Fruit fly (Drosophila melanogaster): ENCODE measurements around the gene Hmgcl.

Hmgcl gene

dm6 chr2L:6968013-6968517, 7.9 kb downstream of the Hmgcl start (continued):
- TF ChIP-seq twi (tag; optimal IDR thresholded peaks at IDR 0.05): no peak
- peak; percentile 28 for TF ChIP-seq CG7786 (GFP tag; optimal IDR thresholded peaks at IDR 0.05)
- peak in 1 of 2 experiments; percentile 52 for TF ChIP-seq pan (optimal IDR thresholded peaks at IDR 0.05)
- no peak for TF ChIP-seq pan (GFP tag; optimal IDR thresholded peaks at IDR 0.05 in 1 of 2, IDR thresholded peaks at IDR 0.05 in 1 of 2)
- TF ChIP-seq CG3838 (GFP tag; optimal IDR thresholded peaks at IDR 0.05): no peak
- TF ChIP-seq dpn (GFP tag; optimal IDR thresholded peaks at IDR 0.05): peak; percentile 48 to 64
- no peak for TF ChIP-seq slp2 (GFP tag; optimal IDR thresholded peaks at IDR 0.05)
- TF ChIP-seq eve (GFP tag; optimal IDR thresholded peaks at IDR 0.05): no peak
- peak; percentile 35 for TF ChIP-seq salm (tag; optimal IDR thresholded peaks at IDR 0.05)
- no peak for TF ChIP-seq toy (GFP tag; IDR thresholded peaks at IDR 0.05)
- TF ChIP-seq Adf1 (GFP tag; IDR thresholded peaks at IDR 0.05): no peak
- peak; percentile 22 for TF ChIP-seq CG14014 (GFP tag; IDR thresholded peaks at IDR 0.05)
- TF ChIP-seq CG12942 (GFP tag; optimal IDR thresholded peaks at IDR 0.05): no peak
- TF ChIP-seq CG15479 (GFP tag; optimal IDR thresholded peaks at IDR 0.05): no peak
- peak; percentile 43 for TF ChIP-seq chn (GFP tag; optimal IDR thresholded peaks at IDR 0.05)
- no peak for TF ChIP-seq Gsc (GFP tag; IDR thresholded peaks at IDR 0.05)
- TF ChIP-seq az2 (GFP tag; optimal IDR thresholded peaks at IDR 0.05): peak; percentile 40
- TF ChIP-seq CG18476 (GFP tag; optimal IDR thresholded peaks at IDR 0.05): peak; percentile 12
- no peak for TF ChIP-seq CG7271 (tag; optimal IDR thresholded peaks at IDR 0.05)
- TF ChIP-seq Taf1 (GFP tag; IDR thresholded peaks at IDR 0.05): no peak
- TF ChIP-seq CG1832 (GFP tag; optimal IDR thresholded peaks at IDR 0.05): no peak
- peak; percentile 16; the same call in 1 of the 2 replicates for TF ChIP-seq CG32772 (GFP tag; IDR thresholded peaks at IDR 0.05)
- peak; percentile 59 for TF ChIP-seq CG14860 (GFP tag; IDR thresholded peaks at IDR 0.05; ENCODE audit: partially characterized antibody)
- TF ChIP-seq NfI (GFP tag; optimal IDR thresholded peaks at IDR 0.05): peak; percentile 34
- no peak for TF ChIP-seq CG10431 (GFP tag; optimal IDR thresholded peaks at IDR 0.05)
- TF ChIP-seq Hmx (GFP tag; optimal IDR thresholded peaks at IDR 0.05): no peak
- TF ChIP-seq Awh (GFP tag; IDR thresholded peaks at IDR 0.05): no peak
- no peak for TF ChIP-seq CG7372 (GFP tag; IDR thresholded peaks at IDR 0.05)
- TF ChIP-seq gro (GFP tag; optimal IDR thresholded peaks at IDR 0.05): peak; percentile 73
- no peak for TF ChIP-seq BEAF-32 (GFP tag; optimal IDR thresholded peaks at IDR 0.05)
- peak; percentile 32 for TF ChIP-seq HLH54F (GFP tag; optimal IDR thresholded peaks at IDR 0.05)
- no peak; the same call in 1 of the 3 replicates for TF ChIP-seq knrl (GFP tag; IDR thresholded peaks at IDR 0.05; ENCODE audit: partially characterized antibody)
- TF ChIP-seq CG11247 (GFP tag; IDR thresholded peaks at IDR 0.05): no peak
- peak; percentile 18 for TF ChIP-seq CG3281 (GFP tag; optimal IDR thresholded peaks at IDR 0.05)
- peak; percentile 51; the same call in 2 of the 3 replicates for TF ChIP-seq mld (GFP tag; IDR thresholded peaks at IDR 0.05; ENCODE audit: partially characterized antibody)
- TF ChIP-seq aop (GFP tag; IDR thresholded peaks at IDR 0.05): no peak
- peak; percentile 8 for TF ChIP-seq CG7556 (GFP tag; optimal IDR thresholded peaks at IDR 0.05)
- no peak for TF ChIP-seq CG12769 (tag; optimal IDR thresholded peaks at IDR 0.05)
- no peak for TF ChIP-seq Vsx1 (GFP tag; optimal IDR thresholded peaks at IDR 0.05)
- TF ChIP-seq H15 (GFP tag; IDR thresholded peaks at IDR 0.05): no peak
- peak; percentile 20; the same call in 1 of the 2 replicates for TF ChIP-seq CG32532 (GFP tag; IDR thresholded peaks at IDR 0.05)
- peak; percentile 47 for TF ChIP-seq Camta (GFP tag; optimal IDR thresholded peaks at IDR 0.05)
- TF ChIP-seq CG8924 (tag; optimal IDR thresholded peaks at IDR 0.05): peak; percentile 30
- TF ChIP-seq Ets65A (GFP tag): peak; percentile 89
- peak; percentile 28 for TF ChIP-seq crc (GFP tag; optimal IDR thresholded peaks at IDR 0.05)
- TF ChIP-seq tup (GFP tag; optimal IDR thresholded peaks at IDR 0.05): no peak
- no peak for TF ChIP-seq Lim3 (GFP tag; IDR thresholded peaks at IDR 0.05)
- TF ChIP-seq HLH3B (GFP tag; IDR thresholded peaks at IDR 0.05): peak; percentile 27; the same call in 1 of the 2 replicates
- TF ChIP-seq E2f2 (GFP tag; IDR thresholded peaks at IDR 0.05): no peak; the same call in 1 of the 2 replicates
- TF ChIP-seq Fer1 (GFP tag; optimal IDR thresholded peaks at IDR 0.05): peak; percentile 63
- TF ChIP-seq NFAT (GFP tag; IDR thresholded peaks at IDR 0.05): peak; percentile 54
- no peak for TF ChIP-seq nau (GFP tag; optimal IDR thresholded peaks at IDR 0.05)
